Worm (Caenorhabditis elegans) whole organism, young adult: ENCODE data around the gene slcr-46.1.

ENCODE experiments used
- F23B12.7 ChIP-seq: sonication (generic microtip); optimal IDR thresholded peaks from 2 replicates; lab custom pipeline; 2017; ENCODE audit warnings: missing genetic modification characterization, mild to moderate bottlenecking, missing compliant biosample characterization, antibody characterized with exemption, moderate library complexity; ENCODE audit not compliant: insufficient read depth
- F57A8.1 ChIP-seq: fragments of 200-800 bp; sonication (Bioruptor generic); optimal IDR thresholded peaks from 2 replicates; lab custom pipeline; 2018; ENCODE audit warnings: mild to moderate bottlenecking, missing genetic modification characterization, moderate library complexity, missing compliant biosample characterization
- F57C9.4 ChIP-seq: sonication (generic microtip); optimal IDR thresholded peaks from 2 replicates; lab custom pipeline; 2017; ENCODE audit warnings: mild to moderate bottlenecking, missing genetic modification characterization, missing compliant biosample characterization
- Y53G8AR.9 ChIP-seq: fragments of 200-800 bp; sonication (Bioruptor generic); conservative IDR thresholded peaks from 2 replicates; pipeline ENCODE4 v1.3.6; 2022; ENCODE audit warnings: missing genetic modification reagents, missing genetic modification characterization, missing compliant biosample characterization
- ZK185.1 ChIP-seq: sonication (generic microtip); optimal IDR thresholded peaks from 2 replicates; lab custom pipeline; 2016; ENCODE audit warnings: mild to moderate bottlenecking, missing genetic modification characterization, missing compliant biosample characterization; ENCODE audit not compliant: poor library complexity, severe bottlenecking
- atf-7 ChIP-seq: sonication (generic microtip); optimal IDR thresholded peaks from 2 replicates; lab custom pipeline; 2017; ENCODE audit warnings: mild to moderate bottlenecking, missing genetic modification characterization, missing compliant biosample characterization
- attf-5 ChIP-seq: fragments of 200-800 bp; sonication (Bioruptor generic); optimal IDR thresholded peaks from 2 replicates; lab custom pipeline; 2018; ENCODE audit warnings: mild to moderate bottlenecking, missing genetic modification characterization, missing compliant biosample characterization
- bed-2 ChIP-seq: fragments of 200-800 bp; sonication (Bioruptor generic); IDR thresholded peaks from 2 replicates; pipeline ENCODE4 v1.3.6; 2022; ENCODE audit warnings: missing genetic modification reagents, missing genetic modification characterization, missing compliant biosample characterization
- ceh-27 ChIP-seq: fragments of 200-800 bp; sonication (Bioruptor generic); optimal IDR thresholded peaks from 2 replicates; lab custom pipeline; 2018; ENCODE audit warnings: mild to moderate bottlenecking, missing genetic modification characterization, moderate library complexity, missing compliant biosample characterization
- ceh-58 ChIP-seq: fragments of 200-800 bp; sonication (Bioruptor generic); IDR thresholded peaks from 2 replicates; pipeline ENCODE4 v1.3.6; 2022; ENCODE audit warnings: missing genetic modification characterization, missing compliant biosample characterization
- ceh-79 ChIP-seq: sonication (generic microtip); optimal IDR thresholded peaks from 2 replicates; lab custom pipeline; 2017; ENCODE audit warnings: mild to moderate bottlenecking, missing genetic modification characterization, missing compliant biosample characterization
- dox-1 ChIP-seq: fragments of 200-800 bp; sonication (Bioruptor generic); IDR thresholded peaks from 2 replicates; pipeline ENCODE4 v1.3.6; 2022; ENCODE audit warnings: missing genetic modification reagents, missing genetic modification characterization, missing compliant biosample characterization
- egl-44 ChIP-seq: fragments of 200-800 bp; sonication (Bioruptor generic); IDR thresholded peaks from 2 replicates; pipeline ENCODE4 v1.3.6; 2022; ENCODE audit warnings: missing genetic modification reagents, missing genetic modification characterization, missing compliant biosample characterization
- egrh-3 ChIP-seq: fragments of 200-800 bp; sonication (Bioruptor generic); IDR thresholded peaks from 2 replicates; pipeline ENCODE4 v1.3.6; 2022; ENCODE audit warnings: missing genetic modification reagents, missing genetic modification characterization, missing compliant biosample characterization
- ekl-4 ChIP-seq: fragments of 200-800 bp; sonication (Bioruptor generic); IDR thresholded peaks from 2 replicates; pipeline ENCODE4 v1.3.6; 2022; ENCODE audit warnings: missing genetic modification reagents, missing genetic modification characterization, missing compliant biosample characterization
- hlh-12 ChIP-seq: sonication (generic microtip); optimal IDR thresholded peaks from 2 replicates; lab custom pipeline; 2016; ENCODE audit warnings: missing genetic modification characterization, missing compliant biosample characterization
- hlh-26 ChIP-seq: fragments of 200-800 bp; sonication (Bioruptor generic); conservative IDR thresholded peaks from 2 replicates; pipeline ENCODE4 v1.3.6; 2022; ENCODE audit warnings: missing genetic modification reagents, missing genetic modification characterization, missing compliant biosample characterization
- hmg-1.2 ChIP-seq: fragments of 200-800 bp; sonication (Bioruptor generic); IDR thresholded peaks from 2 replicates; pipeline ENCODE4 v1.3.6; 2022; ENCODE audit warnings: missing genetic modification reagents, missing genetic modification characterization, missing compliant biosample characterization
- hmg-20 ChIP-seq: fragments of 200-800 bp; sonication (Bioruptor generic); IDR thresholded peaks from 2 replicates; pipeline ENCODE4 v1.3.6; 2022; ENCODE audit warnings: missing genetic modification reagents, missing genetic modification characterization, missing compliant biosample characterization
- hrde-1 ChIP-seq: sonication (generic microtip); optimal IDR thresholded peaks from 2 replicates; lab custom pipeline; 2016; ENCODE audit warnings: missing genetic modification characterization, mild to moderate bottlenecking, missing compliant biosample characterization, moderate library complexity, missing genotype, missing genetic modification reagents, borderline replicate concordance
- hsf-1 ChIP-seq: fragments of 200-800 bp; sonication (Bioruptor generic); IDR thresholded peaks from 2 replicates; pipeline ENCODE4 v1.3.6; 2022; ENCODE audit warnings: missing genetic modification reagents, missing genetic modification characterization, missing compliant biosample characterization
- lag-1 ChIP-seq: fragments of 200-800 bp; sonication (Bioruptor generic); IDR thresholded peaks from 2 replicates; pipeline ENCODE4 v1.3.6; 2022; ENCODE audit warnings: missing genetic modification reagents, missing genetic modification characterization, missing compliant biosample characterization
- let-526 ChIP-seq: fragments of 200-800 bp; sonication (Bioruptor generic); IDR thresholded peaks from 2 replicates; pipeline ENCODE4 v1.3.6; 2022; ENCODE audit warnings: missing genetic modification reagents, missing genetic modification characterization, missing compliant biosample characterization
- let-607 ChIP-seq, 2 experiments: fragments of 200-800 bp in 1 of 2; sonication (Bioruptor generic) in 1 of 2; sonication (generic microtip) in 1 of 2; optimal IDR thresholded peaks; 2 replicates each; lab custom pipeline; 2016 to 2018; ENCODE audit warnings: mild to moderate bottlenecking in 2 of 2, missing compliant biosample characterization in 2 of 2, missing genetic modification characterization in 2 of 2, moderate library complexity in 2 of 2, missing genotype in 1 of 2
- lin-40 ChIP-seq: sonication (generic microtip); optimal IDR thresholded peaks from 2 replicates; lab custom pipeline; 2016; ENCODE audit warnings: missing genetic modification characterization, mild to moderate bottlenecking, missing compliant biosample characterization, missing genotype, missing genetic modification reagents
- lsl-1 ChIP-seq: fragments of 200-800 bp; sonication (Bioruptor generic); optimal IDR thresholded peaks from 2 replicates; lab custom pipeline; 2018; ENCODE audit warnings: mild to moderate bottlenecking, missing genetic modification characterization, moderate library complexity, missing compliant biosample characterization
- madf-6 ChIP-seq: fragments of 200-800 bp; sonication (Bioruptor generic); IDR thresholded peaks from 2 replicates; pipeline ENCODE4 v1.3.6; 2022; ENCODE audit warnings: missing genetic modification reagents, missing genetic modification characterization, missing compliant biosample characterization
- nfya-1 ChIP-seq: sonication (generic microtip); optimal IDR thresholded peaks from 2 replicates; lab custom pipeline; 2017; ENCODE audit warnings: antibody characterized with exemption, missing compliant biosample characterization, missing genetic modification characterization, borderline replicate concordance; ENCODE audit not compliant: insufficient read depth
- nhr-120 ChIP-seq: fragments of 200-800 bp; sonication (Bioruptor generic); IDR thresholded peaks from 2 replicates; pipeline ENCODE4 v1.3.6; 2022; ENCODE audit warnings: missing genetic modification characterization, missing compliant biosample characterization
- nhr-80 ChIP-seq: sonication (generic microtip); optimal IDR thresholded peaks from 2 replicates; lab custom pipeline; 2016; ENCODE audit warnings: missing genetic modification characterization, missing compliant biosample characterization
- pha-4 ChIP-seq: fragments of 150-350 bp; sonication (generic microtip); optimal IDR thresholded peaks from 2 replicates; lab custom pipeline; 2014; ENCODE audit warnings: missing biosample characterization, missing genetic modification reagents, missing genetic modification characterization
- rcor-1 ChIP-seq: fragments of 200-800 bp; sonication (Bioruptor generic); IDR thresholded peaks from 2 replicates; pipeline ENCODE4 v1.3.6; 2022; ENCODE audit warnings: missing genetic modification reagents, missing genetic modification characterization, missing compliant biosample characterization
- repo-1 ChIP-seq: sonication (generic microtip); optimal IDR thresholded peaks from 2 replicates; lab custom pipeline; 2017; ENCODE audit warnings: mild to moderate bottlenecking, missing genetic modification characterization, missing compliant biosample characterization
- snpc-1.1 ChIP-seq: sonication (generic microtip); optimal IDR thresholded peaks from 2 replicates; lab custom pipeline; 2017; ENCODE audit warnings: missing genetic modification characterization, mild to moderate bottlenecking, missing compliant biosample characterization, antibody characterized with exemption, moderate library complexity, missing genotype, missing genetic modification reagents; ENCODE audit not compliant: insufficient read depth
- snpc-1.3 ChIP-seq: sonication (generic microtip); optimal IDR thresholded peaks from 2 replicates; lab custom pipeline; 2017; ENCODE audit warnings: missing genetic modification characterization, mild to moderate bottlenecking, missing compliant biosample characterization, antibody characterized with exemption, moderate library complexity, missing genotype, missing genetic modification reagents; ENCODE audit not compliant: insufficient read depth
- snpc-3.4 ChIP-seq: sonication (generic microtip); optimal IDR thresholded peaks from 2 replicates; lab custom pipeline; 2017; ENCODE audit warnings: missing genetic modification characterization, mild to moderate bottlenecking, missing compliant biosample characterization, antibody characterized with exemption, moderate library complexity, missing genotype, missing genetic modification reagents
- somi-1 ChIP-seq: fragments of 200-800 bp; sonication (Bioruptor generic); optimal IDR thresholded peaks from 2 replicates; lab custom pipeline; 2018; ENCODE audit warnings: mild to moderate bottlenecking, missing genetic modification characterization, missing compliant biosample characterization
- tbp1 ChIP-seq: fragments of 200-800 bp; sonication (Bioruptor generic); optimal IDR thresholded peaks from 2 replicates; lab custom pipeline; 2018; ENCODE audit warnings: mild to moderate bottlenecking, missing genetic modification characterization, missing compliant biosample characterization
- tlf-1 ChIP-seq: fragments of 200-800 bp; sonication (Bioruptor generic); optimal IDR thresholded peaks from 2 replicates; lab custom pipeline; 2018; ENCODE audit warnings: mild to moderate bottlenecking, missing genetic modification characterization, missing compliant biosample characterization
- zfh-2 ChIP-seq: fragments of 200-800 bp; sonication (Bioruptor generic); conservative IDR thresholded peaks from 2 replicates; pipeline ENCODE4 v1.3.6; 2022; ENCODE audit warnings: missing genetic modification reagents, missing genetic modification characterization, missing compliant biosample characterization
- ztf-22 ChIP-seq: fragments of 200-800 bp; sonication (Bioruptor generic); optimal IDR thresholded peaks from 2 replicates; lab custom pipeline; 2018; ENCODE audit warnings: mild to moderate bottlenecking, missing genetic modification characterization, moderate library complexity, missing compliant biosample characterization
- ztf-25 ChIP-seq: fragments of 200-800 bp; sonication (Bioruptor generic); IDR thresholded peaks from 2 replicates; pipeline ENCODE4 v1.3.6; 2022; ENCODE audit warnings: missing genetic modification reagents, missing genetic modification characterization, missing compliant biosample characterization
- ztf-26 ChIP-seq: sonication (generic microtip); optimal IDR thresholded peaks from 2 replicates; lab custom pipeline; 2017; ENCODE audit warnings: missing genetic modification characterization, missing compliant biosample characterization

The slcr-46.1 gene

DNA sequence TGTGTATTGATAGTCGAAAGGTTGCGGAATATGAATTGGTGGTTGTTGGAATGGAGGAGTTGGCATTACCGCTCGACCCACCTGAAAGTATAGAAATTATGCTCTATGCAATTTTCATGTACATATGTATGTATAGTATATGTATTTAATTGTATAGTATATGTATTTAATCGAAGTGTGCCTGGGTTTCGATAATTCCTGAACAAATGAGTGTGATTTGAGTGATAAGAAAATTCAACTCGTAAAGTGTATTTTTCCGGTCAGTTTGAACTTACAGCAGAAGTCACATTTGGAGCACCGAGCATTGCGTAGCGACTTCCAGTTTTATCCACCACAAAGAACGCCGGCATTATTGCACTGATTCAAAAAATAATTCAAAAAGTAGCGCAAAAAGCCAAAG, 26.5 kb downstream of the slcr-46.1 start:
- TF ChIP-seq let-607 (tag; optimal IDR thresholded peaks at IDR 0.05; lab: Kevin White, UChicago): no peak
- TF ChIP-seq nhr-80: peak; percentile 57
- no peak for TF ChIP-seq hlh-26 (GFP tag; lab: Robert Waterston, UW)
- no peak for TF ChIP-seq ceh-79
- TF ChIP-seq dox-1 (GFP tag; lab: Robert Waterston, UW): 0 out of 2 replicates have a peak, but pooled peaks have one; percentile 24

DNA sequence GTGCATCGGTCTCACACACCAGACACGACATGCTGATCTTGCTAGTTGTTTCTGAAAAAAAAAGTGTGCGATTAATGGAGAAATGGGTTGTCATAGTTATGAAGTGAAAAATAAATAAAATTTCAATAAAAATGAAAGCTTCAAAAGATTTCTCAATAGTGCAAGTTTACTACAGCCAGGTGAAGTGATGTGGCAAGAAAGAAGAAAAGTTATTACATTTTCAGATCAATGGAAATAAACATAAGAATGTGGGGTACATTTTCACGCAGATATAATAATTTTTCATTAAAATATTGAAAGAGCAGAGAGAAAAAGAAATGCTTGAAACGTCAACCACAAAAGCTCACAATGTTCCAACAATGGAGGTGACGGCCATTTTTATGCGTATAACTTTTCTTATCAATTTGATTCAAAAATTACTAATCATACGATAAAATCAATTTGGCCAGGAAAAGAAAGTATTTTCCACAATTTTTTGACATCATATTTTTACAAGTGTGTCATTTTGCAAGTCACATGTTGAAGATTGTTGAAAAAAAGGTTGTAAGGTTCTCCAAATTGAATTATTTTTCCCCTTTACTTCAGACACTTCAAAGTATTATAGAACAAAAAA, 28.2 kb downstream of the slcr-46.1 start, which contains the start of gene nhr-45:
TSS of gene nhr-45 (minus strand) at position 51 of the 613 bp plus-strand sequence.
- TF ChIP-seq tbp1 (no peak), nhr-80 (peak; percentile 55)
- TF ChIP-seq, all 124 proteins: peak for 1

DNA sequence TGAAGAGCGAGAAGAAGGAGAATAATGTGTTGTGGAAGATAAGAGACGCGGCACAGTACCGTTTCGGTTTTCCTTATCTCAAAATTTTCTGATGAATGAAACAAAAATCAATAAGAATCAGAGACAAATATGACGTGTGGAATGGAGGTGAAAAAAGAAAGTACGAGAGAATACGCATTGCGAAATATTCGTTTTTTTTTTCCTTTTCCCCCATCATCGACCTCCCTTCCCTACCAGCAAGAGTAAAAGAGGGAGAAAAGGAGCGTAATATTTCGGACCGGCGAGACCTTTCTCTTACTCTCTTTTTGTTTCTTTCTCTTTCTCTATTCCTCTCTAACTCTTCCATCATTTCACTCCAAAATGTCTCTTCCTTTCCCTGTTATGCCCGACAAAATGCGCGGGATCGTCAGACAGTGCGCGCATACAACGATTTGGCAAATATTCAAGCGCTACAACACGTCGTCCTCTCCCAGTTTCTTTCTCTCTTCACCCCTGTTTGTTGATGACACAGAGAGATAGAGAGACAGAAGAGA, 30.2 kb downstream of the slcr-46.1 start:
- TF ChIP-seq hlh-12 (tag; lab: Kevin White, UChicago) (no peak), lag-1 (GFP tag; lab: Robert Waterston, UW) (no peak), F57A8.1 (GFP tag; lab: Kevin White, UChicago) (no peak), lin-40 (tag; lab: Kevin White, UChicago) (peak; percentile 53), madf-6 (GFP tag; lab: Robert Waterston, UW) (no peak), bed-2 (no peak), ceh-27 (GFP tag; lab: Kevin White, UChicago) (peak; percentile 45), egl-44 (GFP tag; lab: Robert Waterston, UW) (no peak), ztf-25 (GFP tag; lab: Robert Waterston, UW) (no peak), attf-5 (GFP tag; lab: Kevin White, UChicago) (peak; percentile 48), snpc-1.1 (tag; lab: Kevin White, UChicago) (no peak), zfh-2 (GFP tag; lab: Robert Waterston, UW) (no peak), let-526 (GFP tag; lab: Robert Waterston, UW) (no peak), F23B12.7 (no peak), tlf-1 (no peak), Y53G8AR.9 (GFP tag; lab: Robert Waterston, UW) (no peak), nhr-120 (no peak), somi-1 (no peak), ztf-26 (tag; lab: Kevin White, UChicago) (peak; percentile 39), lsl-1 (no peak), rcor-1 (GFP tag; lab: Robert Waterston, UW) (no peak), ZK185.1 (tag; lab: Kevin White, UChicago) (peak; percentile 35), hsf-1 (GFP tag; lab: Robert Waterston, UW) (no peak), hlh-26 (GFP tag; lab: Robert Waterston, UW) (no peak), F57C9.4 (tag; lab: Kevin White, UChicago) (no peak), hmg-20 (GFP tag; lab: Robert Waterston, UW) (no peak), repo-1 (no peak), nfya-1 (no peak), ztf-22 (no peak), snpc-3.4 (tag; lab: Kevin White, UChicago) (no peak), pha-4 (tag; lab: Kevin White, UChicago) (no peak), ekl-4 (GFP tag; lab: Robert Waterston, UW) (0 out of 2 replicates have a peak, but pooled peaks have one; percentile 38), ceh-58 (no peak), hrde-1 (tag; lab: Kevin White, UChicago) (no peak), snpc-1.3 (no peak), hmg-1.2 (GFP tag; lab: Robert Waterston, UW) (no peak), egrh-3 (GFP tag; lab: Robert Waterston, UW) (no peak), atf-7 (tag; lab: Kevin White, UChicago) (peak; percentile 64)
